Fruit fly (Drosophila melanogaster) whole organism, pupa: Measurements from ENCODE around the gene CG7567.

Source experiments
- CG10348 ChIP-seq: fragments of 200-800 bp; sonication (Bioruptor generic); IDR thresholded peaks from 2 replicates; pipeline ENCODE4 v1.3.6; 2022; ENCODE audit warnings: missing biosample characterization, missing genetic modification characterization
- CG12605 ChIP-seq: fragments of 200-800 bp; sonication (Bioruptor generic); IDR thresholded peaks from 2 replicates; pipeline ENCODE4 v1.3.6; 2022; ENCODE audit warnings: missing biosample characterization, missing genetic modification characterization
- CG13204 ChIP-seq: fragments of 200-800 bp; sonication (Bioruptor generic); optimal IDR thresholded peaks from 2 replicates; lab custom pipeline; 2018; ENCODE audit warnings: missing biosample characterization, mild to moderate bottlenecking, missing genetic modification characterization, moderate library complexity
- CG14655 ChIP-seq: fragments of 200-800 bp; sonication (Bioruptor generic); optimal IDR thresholded peaks from 3 replicates; lab custom pipeline; 2017; ENCODE audit warnings: mild to moderate bottlenecking, missing biosample characterization, missing genetic modification reagents, missing genetic modification characterization
- CG15710 ChIP-seq: fragments of 200-800 bp; sonication (Bioruptor generic); optimal IDR thresholded peaks from 2 replicates; lab custom pipeline; 2018; ENCODE audit warnings: missing biosample characterization, mild to moderate bottlenecking, missing genetic modification characterization, moderate library complexity
- CG17806 ChIP-seq: fragments of 200-800 bp; sonication (Bioruptor generic); optimal IDR thresholded peaks from 2 replicates; lab custom pipeline; 2018; ENCODE audit warnings: missing biosample characterization, mild to moderate bottlenecking, missing genetic modification characterization, moderate library complexity
- CG32121 ChIP-seq: fragments of 200-800 bp; sonication (Bioruptor generic); IDR thresholded peaks from 2 replicates; pipeline ENCODE4 v1.3.6; 2022; ENCODE audit warnings: missing biosample characterization, missing genetic modification characterization
- CG34367 ChIP-seq: fragments of 200-800 bp; sonication (Bioruptor generic); optimal IDR thresholded peaks from 2 replicates; lab custom pipeline; 2018; ENCODE audit warnings: missing biosample characterization, mild to moderate bottlenecking, missing genetic modification characterization
- CG4496 ChIP-seq: fragments of 200-800 bp; sonication (Bioruptor generic); IDR thresholded peaks from 3 replicates; pipeline ENCODE4 v1.3.6; 2022; ENCODE audit warnings: missing biosample characterization, missing genetic modification characterization
- CG8159 ChIP-seq: fragments of 200-800 bp; sonication (Bioruptor generic); optimal IDR thresholded peaks from 3 replicates; lab custom pipeline; 2018; ENCODE audit warnings: missing biosample characterization, mild to moderate bottlenecking, missing genetic modification characterization, moderate library complexity
- CG8301 ChIP-seq: fragments of 200-800 bp; sonication (Bioruptor generic); optimal IDR thresholded peaks from 2 replicates; lab custom pipeline; 2018; ENCODE audit warnings: missing biosample characterization, mild to moderate bottlenecking, missing genetic modification characterization
- CG9948 ChIP-seq: fragments of 200-800 bp; sonication (Bioruptor generic); optimal IDR thresholded peaks from 2 replicates; lab custom pipeline; 2018; ENCODE audit warnings: missing biosample characterization, mild to moderate bottlenecking, missing genetic modification characterization, moderate library complexity
- D1 ChIP-seq: fragments of 200-800 bp; sonication (Bioruptor generic); optimal IDR thresholded peaks from 2 replicates; lab custom pipeline; 2018; ENCODE audit warnings: missing biosample characterization, mild to moderate bottlenecking, missing genetic modification characterization, moderate library complexity
- EcR ChIP-seq: fragments of 200-800 bp; sonication (Bioruptor generic); optimal IDR thresholded peaks from 3 replicates; lab custom pipeline; 2019; ENCODE audit warnings: missing biosample characterization, missing genetic modification characterization, mild to moderate bottlenecking, moderate library complexity, missing genetic modification reagents
- Ets98B ChIP-seq: fragments of 200-800 bp; sonication (Bioruptor generic); IDR thresholded peaks from 2 replicates; pipeline ENCODE4 v1.3.6; 2022; ENCODE audit warnings: missing biosample characterization, missing genetic modification characterization
- Pif1A ChIP-seq: fragments of 200-800 bp; sonication (Bioruptor generic); optimal IDR thresholded peaks from 3 replicates; lab custom pipeline; 2016; ENCODE audit warnings: missing biosample characterization, missing genetic modification characterization
- Pif1B ChIP-seq: fragments of 200-800 bp; sonication (Bioruptor generic); optimal IDR thresholded peaks from 3 replicates; lab custom pipeline; 2016; ENCODE audit warnings: missing biosample characterization, missing genetic modification characterization
- Snoo ChIP-seq: fragments of 200-800 bp; sonication (Bioruptor generic); optimal IDR thresholded peaks from 3 replicates; lab custom pipeline; 2017; ENCODE audit warnings: missing biosample characterization, mild to moderate bottlenecking, missing genetic modification characterization, inconsistent platforms
- fd96Ca ChIP-seq: fragments of 200-800 bp; sonication (Bioruptor generic); IDR thresholded peaks from 3 replicates; pipeline ENCODE4 v1.3.6; 2022; ENCODE audit warnings: missing biosample characterization, missing genetic modification characterization
- gl ChIP-seq: fragments of 200-800 bp; sonication (Bioruptor generic); optimal IDR thresholded peaks from 2 replicates; lab custom pipeline; 2018; ENCODE audit warnings: missing biosample characterization, mild to moderate bottlenecking, missing genetic modification characterization
- rn ChIP-seq: fragments of 200-800 bp; sonication (Bioruptor generic); IDR thresholded peaks from 2 replicates; pipeline ENCODE4 v1.3.6; 2022; ENCODE audit warnings: missing biosample characterization, missing genetic modification characterization

Gene CG7567

dm6 chr3R:29549945-29550344 lies 38.0 kb downstream of the CG7567 start:
- TF ChIP-seq CG9948 (tag; lab: Kevin White, UChicago): peak; percentile 35
- TF ChIP-seq CG34367 (tag; lab: Kevin White, UChicago): peak; percentile 9
- TF ChIP-seq Pif1B (GFP tag; lab: Kevin White, UChicago): no peak
- peak; percentile 25 for TF ChIP-seq CG17806 (tag; lab: Kevin White, UChicago)
- TF ChIP-seq Ets98B (GFP tag; lab: Robert Waterston, UW): no peak
- no peak for TF ChIP-seq CG13204 (GFP tag; lab: Kevin White, UChicago)
- TF ChIP-seq EcR (GFP tag; lab: Kevin White, UChicago): no peak
- TF ChIP-seq CG12605 (GFP tag; lab: Robert Waterston, UW): no peak
- TF ChIP-seq CG4496 (GFP tag; lab: Robert Waterston, UW): 0 out of 3 replicates have a peak, but pooled peaks have one; percentile 6
- no peak for TF ChIP-seq gl
- peak; percentile 21 for TF ChIP-seq CG15710 (tag; lab: Kevin White, UChicago)
- peak; percentile 58 for TF ChIP-seq CG14655 (GFP tag; lab: Kevin White, UChicago)
- no peak for TF ChIP-seq CG32121 (GFP tag; lab: Robert Waterston, UW)
- no peak for TF ChIP-seq rn (GFP tag; lab: Robert Waterston, UW)
- peak; percentile 42 for TF ChIP-seq CG8301 (tag; lab: Kevin White, UChicago)
- TF ChIP-seq Snoo (tag; lab: Kevin White, UChicago): no peak
- no peak for TF ChIP-seq CG10348 (GFP tag; lab: Robert Waterston, UW)
- TF ChIP-seq fd96Ca (GFP tag; lab: Robert Waterston, UW): peak; percentile 33; the same call in 1 of the 3 replicates
- peak; percentile 19 for TF ChIP-seq CG8159
- no peak for TF ChIP-seq D1
- no peak for TF ChIP-seq Pif1A

- TF ChIP-seq rn (GFP tag; lab: Robert Waterston, UW) (no peak), CG17806 (tag; lab: Kevin White, UChicago) (no peak), CG12605 (GFP tag; lab: Robert Waterston, UW) (no peak), fd96Ca (GFP tag; lab: Robert Waterston, UW) (no peak), CG14655 (GFP tag; lab: Kevin White, UChicago) (peak; percentile 17)
- TF ChIP-seq, all 21 proteins: peak for 1
These were observed 38.7 kb downstream of the CG7567 start for dm6 chr3R:29549157-29549556.

- TF ChIP-seq CG4496 (GFP tag; lab: Robert Waterston, UW): no peak
- TF ChIP-seq CG10348 (GFP tag; lab: Robert Waterston, UW): no peak
- TF ChIP-seq CG13204 (GFP tag; lab: Kevin White, UChicago): no peak
These were observed 39.2 kb downstream of the CG7567 start for dm6 chr3R:29548751-29549150.

dm6 chr3R:29547983-29548382 lies 39.9 kb downstream of the CG7567 start:
- TF ChIP-seq CG10348 (GFP tag; lab: Robert Waterston, UW) (no peak), CG13204 (GFP tag; lab: Kevin White, UChicago) (no peak), CG32121 (GFP tag; lab: Robert Waterston, UW) (no peak), CG9948 (tag; lab: Kevin White, UChicago) (no peak), CG8159 (no peak), CG15710 (tag; lab: Kevin White, UChicago) (no peak), Pif1B (GFP tag; lab: Kevin White, UChicago) (no peak), CG17806 (tag; lab: Kevin White, UChicago) (no peak)

dm6 chr3R:29547182-29547979 lies 40.5 kb downstream of the CG7567 start:
- TF ChIP-seq CG32121 (GFP tag; lab: Robert Waterston, UW) (no peak), CG8159 (no peak), EcR (GFP tag; lab: Kevin White, UChicago) (no peak), CG10348 (GFP tag; lab: Robert Waterston, UW) (no peak), fd96Ca (GFP tag; lab: Robert Waterston, UW) (no peak), CG14655 (GFP tag; lab: Kevin White, UChicago) (no peak), CG4496 (GFP tag; lab: Robert Waterston, UW) (no peak), Ets98B (GFP tag; lab: Robert Waterston, UW) (no peak), gl (no peak), CG12605 (GFP tag; lab: Robert Waterston, UW) (no peak), CG34367 (tag; lab: Kevin White, UChicago) (no peak), CG13204 (GFP tag; lab: Kevin White, UChicago) (no peak), Snoo (tag; lab: Kevin White, UChicago) (no peak), rn (GFP tag; lab: Robert Waterston, UW) (no peak), Pif1B (GFP tag; lab: Kevin White, UChicago) (no peak), CG9948 (tag; lab: Kevin White, UChicago) (no peak), CG8301 (tag; lab: Kevin White, UChicago) (no peak), Pif1A (no peak)

dm6 chr3R:29546418-29546817 lies 41.5 kb downstream of the CG7567 start:
- TF ChIP-seq Pif1A (no peak), Pif1B (GFP tag; lab: Kevin White, UChicago) (no peak), CG10348 (GFP tag; lab: Robert Waterston, UW) (no peak), rn (GFP tag; lab: Robert Waterston, UW) (no peak), D1 (no peak), CG13204 (GFP tag; lab: Kevin White, UChicago) (no peak), CG14655 (GFP tag; lab: Kevin White, UChicago) (no peak), CG32121 (GFP tag; lab: Robert Waterston, UW) (no peak), Ets98B (GFP tag; lab: Robert Waterston, UW) (no peak), CG4496 (GFP tag; lab: Robert Waterston, UW) (no peak), gl (no peak), fd96Ca (GFP tag; lab: Robert Waterston, UW) (no peak), CG17806 (tag; lab: Kevin White, UChicago) (no peak), CG12605 (GFP tag; lab: Robert Waterston, UW) (no peak)
